Fruit fly (Drosophila melanogaster): Measurements from ENCODE around the gene otu.

- TF ChIP-seq CG11085 (GFP tag; IDR thresholded peaks at IDR 0.05) (no peak), HmgD (GFP tag; optimal IDR thresholded peaks at IDR 0.05) (no peak), sqz (GFP tag; optimal IDR thresholded peaks at IDR 0.05) (no peak), Antp (GFP tag; optimal IDR thresholded peaks at IDR 0.05) (no peak), CG14965 (GFP tag; optimal IDR thresholded peaks at IDR 0.05; ENCODE audit: borderline replicate concordance) (no peak), h (optimal IDR thresholded peaks at IDR 0.05) (no peak), Bdp1 (GFP tag; optimal IDR thresholded peaks at IDR 0.05) (no peak), gem (tag; optimal IDR thresholded peaks at IDR 0.05) (peak; percentile 5), Sry-δ (GFP tag; optimal IDR thresholded peaks at IDR 0.05) (no peak), vfl (GFP tag; optimal IDR thresholded peaks at IDR 0.05) (no peak), klu (GFP tag; IDR thresholded peaks at IDR 0.05) (no peak)
Measured at dm6 chrX:8521492-8521891, 32.2 kb upstream of the otu start.
